Worm (Caenorhabditis elegans) whole organism, late embryonic: ENCODE measurements around the gene enri-2.

Experiments
- Y22D7AL.16 ChIP-seq: sonication (generic microtip); optimal IDR thresholded peaks from 2 replicates; lab custom pipeline; 2016; ENCODE audit warnings: missing genetic modification characterization, missing compliant biosample characterization
- ama-1 ChIP-seq: fragments of 150-350 bp; optimal IDR thresholded peaks from 2 replicates; lab custom pipeline; 2014
- ceh-2 ChIP-seq: sonication (generic microtip); optimal IDR thresholded peaks from 2 replicates; lab custom pipeline; 2016; ENCODE audit warnings: missing genotype, missing genetic modification characterization, missing compliant biosample characterization
- elt-2 ChIP-seq: sonication (generic microtip); optimal IDR thresholded peaks from 2 replicates; lab custom pipeline; 2016; ENCODE audit warnings: missing genetic modification reagents, missing genetic modification characterization, missing compliant biosample characterization
- hlh-8 ChIP-seq: sonication (generic microtip); optimal IDR thresholded peaks from 2 replicates; lab custom pipeline; 2016; ENCODE audit warnings: missing genotype, missing genetic modification characterization, missing compliant biosample characterization
- lim-6 ChIP-seq: sonication (generic microtip); optimal IDR thresholded peaks from 2 replicates; lab custom pipeline; 2016; ENCODE audit warnings: missing genetic modification characterization, missing compliant biosample characterization
- ref-2 ChIP-seq: sonication (generic microtip); optimal IDR thresholded peaks from 2 replicates; lab custom pipeline; 2016; ENCODE audit warnings: missing genetic modification characterization, missing compliant biosample characterization
- tbx-2 ChIP-seq: sonication (generic microtip); optimal IDR thresholded peaks from 2 replicates; lab custom pipeline; 2016; ENCODE audit warnings: missing genetic modification characterization, missing compliant biosample characterization
- unc-42 ChIP-seq: sonication (generic microtip); optimal IDR thresholded peaks from 2 replicates; lab custom pipeline; 2016; ENCODE audit warnings: missing genotype, missing genetic modification characterization, missing compliant biosample characterization

DNA sequence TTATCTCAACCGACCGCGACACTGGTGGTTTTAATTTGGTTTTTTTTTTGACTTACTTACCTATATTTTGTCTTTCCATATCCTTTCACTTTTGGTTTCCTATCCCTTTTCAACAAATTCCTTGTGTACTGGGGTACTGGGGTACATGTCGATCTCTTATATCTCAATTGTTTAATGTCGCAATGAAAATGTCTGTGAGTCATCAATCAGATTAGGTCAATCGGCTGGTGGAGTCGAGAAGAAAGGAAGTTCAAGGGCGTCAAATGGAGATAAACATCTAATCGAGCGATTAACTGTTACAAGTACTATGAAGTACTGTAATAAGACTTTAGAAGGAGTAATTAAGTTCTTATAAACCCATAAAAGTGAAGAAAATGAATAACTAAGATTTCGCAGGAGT is 30.3 kb downstream of the enri-2 start:
- TF ChIP-seq hlh-8 (tag; lab: Kevin White, UChicago) (no peak), unc-42 (tag; lab: Kevin White, UChicago) (no peak), ref-2 (tag; lab: Kevin White, UChicago) (no peak), ama-1 (lab: Kevin White, UChicago) (no peak), lim-6 (tag; lab: Kevin White, UChicago) (no peak), Y22D7AL.16 (tag; lab: Kevin White, UChicago) (no peak), ceh-2 (tag; lab: Kevin White, UChicago) (no peak), elt-2 (tag; lab: Kevin White, UChicago) (no peak), tbx-2 (tag; lab: Kevin White, UChicago) (no peak)
